Worm (Caenorhabditis elegans): Measurements from ENCODE around the gene C39B5.14.

The C39B5.14 gene

DNA sequence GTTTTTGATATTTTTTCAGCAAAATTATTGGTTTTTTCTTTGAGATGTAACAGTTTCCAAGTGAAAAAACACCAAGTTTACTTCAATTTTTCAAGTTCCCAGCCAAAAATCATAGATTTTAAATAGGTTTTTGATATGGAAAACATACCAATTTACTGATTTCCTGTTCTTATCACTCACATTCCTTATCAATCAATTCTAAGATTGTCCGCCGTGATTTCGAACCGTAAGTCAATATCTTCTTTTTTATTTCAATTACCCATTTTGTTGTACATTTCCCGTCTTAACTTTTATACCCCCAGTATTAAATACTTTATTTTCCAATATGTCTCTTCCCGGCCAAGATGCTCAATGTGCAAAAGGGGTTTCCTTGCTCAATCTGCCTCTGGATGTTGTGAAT lies 13.3 kb downstream of the C39B5.14 start, which contains the start of gene fbxa-38:
Gene fbxa-38, plus strand, starts transcription at position 195 of the 400 bp plus-strand sequence.
- TF ChIP-seq zag-1 (tag; optimal IDR thresholded peaks at IDR 0.05) = no peak
- no peak for TF ChIP-seq aly-2 (tag; optimal IDR thresholded peaks at IDR 0.05)
- no peak for TF ChIP-seq ceh-16 (tag; optimal IDR thresholded peaks at IDR 0.05)
- TF ChIP-seq nhr-11 (tag; optimal IDR thresholded peaks at IDR 0.05) = no peak
- TF ChIP-seq elt-1 (tag; optimal IDR thresholded peaks at IDR 0.05) = no peak

DNA sequence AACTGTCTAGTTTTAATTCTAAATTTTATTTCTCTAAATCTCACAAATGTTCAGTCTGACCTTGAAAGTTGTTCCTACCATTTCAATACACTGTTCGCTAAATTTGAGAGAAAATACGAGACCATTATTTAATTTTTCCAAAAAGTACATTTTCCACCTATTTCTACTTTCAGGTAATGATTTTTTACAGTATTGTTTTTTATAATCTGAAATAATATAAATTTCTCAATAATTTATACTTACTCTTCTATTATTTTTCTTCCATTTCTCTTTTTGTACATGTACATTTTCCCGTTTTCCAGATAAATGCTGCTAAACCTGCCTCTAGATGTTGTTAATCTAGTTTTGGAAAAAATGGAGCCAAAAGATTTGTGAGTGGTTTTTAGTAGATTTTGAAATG lies 16.2 kb downstream of the C39B5.14 start, which contains the start of gene fbxa-62:
Gene fbxa-62, plus strand, starts transcription at position 301 of the 400 bp plus-strand sequence.
- no peak for TF ChIP-seq jun-1 (tag; optimal IDR thresholded peaks at IDR 0.05)
- TF ChIP-seq nfya-1 (tag; optimal IDR thresholded peaks at IDR 0.05; ENCODE audit: insufficient read depth) = no peak
- TF ChIP-seq fkh-10 (GFP tag; optimal IDR thresholded peaks at IDR 0.05) = no peak
- no peak for TF ChIP-seq lsy-12 (tag; optimal IDR thresholded peaks at IDR 0.05)
- TF ChIP-seq snpc-4 (tag; optimal IDR thresholded peaks at IDR 0.05) = no peak
- TF ChIP-seq mml-1 (tag; optimal IDR thresholded peaks at IDR 0.05) = no peak
- TF ChIP-seq egl-5 (tag; optimal IDR thresholded peaks at IDR 0.05) = no peak
- no peak for TF ChIP-seq elt-1 (tag; optimal IDR thresholded peaks at IDR 0.05)
- no peak for TF ChIP-seq nhr-43 (tag; optimal IDR thresholded peaks at IDR 0.05; ENCODE audit: poor library complexity, severe bottlenecking)
- no peak for TF ChIP-seq unc-62 (GFP tag; optimal IDR thresholded peaks at IDR 0.05)
- no peak for TF ChIP-seq lin-39 (tag; optimal IDR thresholded peaks at IDR 0.05)

DNA sequence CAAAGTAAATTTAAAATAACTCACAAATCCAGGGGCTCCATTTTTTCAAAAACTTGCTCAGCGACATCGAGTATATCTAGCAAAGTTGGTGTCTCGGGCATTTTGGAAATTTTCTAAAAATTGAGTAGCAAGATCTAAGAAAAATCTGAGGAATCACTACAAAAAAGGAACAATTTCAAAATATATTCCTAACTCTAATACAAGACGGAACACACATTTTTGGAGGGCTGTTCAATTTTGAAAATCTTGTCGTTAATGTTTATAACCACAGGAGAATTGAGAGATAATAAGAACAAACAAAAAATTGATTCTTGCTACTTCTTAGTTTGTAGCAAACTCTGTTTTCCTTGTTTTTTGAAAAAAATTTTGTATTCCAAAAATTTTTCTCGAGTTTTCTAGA lies 21.1 kb downstream of the C39B5.14 start, which contains the start of gene fbxa-47:
Gene fbxa-47, minus strand, starts transcription at position 101 of the 400 bp plus-strand sequence.
- TF ChIP-seq lsy-12 (tag; optimal IDR thresholded peaks at IDR 0.05) (no peak), ztf-4 (tag; optimal IDR thresholded peaks at IDR 0.05) (no peak), nhr-25 (tag; optimal IDR thresholded peaks at IDR 0.05) (no peak), mdl-1 (tag; optimal IDR thresholded peaks at IDR 0.05) (no peak), snpc-4 (tag; optimal IDR thresholded peaks at IDR 0.05) (no peak), ceh-9 (tag; optimal IDR thresholded peaks at IDR 0.05) (no peak), nhr-12 (tag; optimal IDR thresholded peaks at IDR 0.05) (no peak), elt-3 (tag; optimal IDR thresholded peaks at IDR 0.05) (no peak)

DNA sequence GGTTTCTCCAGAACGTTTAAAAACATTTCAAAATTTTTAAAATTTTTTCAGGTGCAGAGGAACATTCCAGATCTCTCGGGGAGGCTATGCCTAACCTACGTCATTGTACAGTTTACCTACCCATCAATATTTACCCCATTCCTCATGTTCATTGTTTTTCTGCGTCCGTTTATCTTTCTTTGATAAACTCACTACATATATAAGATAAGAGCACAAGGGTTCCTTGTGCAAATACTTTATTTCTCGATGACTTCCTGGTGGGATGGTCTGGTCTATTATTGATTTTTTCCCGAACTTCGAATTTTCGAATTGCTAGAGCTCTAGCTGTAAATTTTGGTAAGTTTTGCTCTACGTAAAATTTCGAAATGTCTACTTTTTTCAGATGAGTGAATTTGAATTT lies 22.2 kb downstream of the C39B5.14 start:
- TF ChIP-seq mdl-1 (tag; optimal IDR thresholded peaks at IDR 0.05) (no peak), pha-4 (tag; optimal IDR thresholded peaks at IDR 0.05) (peak; percentile 61), nhr-12 (tag; optimal IDR thresholded peaks at IDR 0.05) (no peak)

DNA sequence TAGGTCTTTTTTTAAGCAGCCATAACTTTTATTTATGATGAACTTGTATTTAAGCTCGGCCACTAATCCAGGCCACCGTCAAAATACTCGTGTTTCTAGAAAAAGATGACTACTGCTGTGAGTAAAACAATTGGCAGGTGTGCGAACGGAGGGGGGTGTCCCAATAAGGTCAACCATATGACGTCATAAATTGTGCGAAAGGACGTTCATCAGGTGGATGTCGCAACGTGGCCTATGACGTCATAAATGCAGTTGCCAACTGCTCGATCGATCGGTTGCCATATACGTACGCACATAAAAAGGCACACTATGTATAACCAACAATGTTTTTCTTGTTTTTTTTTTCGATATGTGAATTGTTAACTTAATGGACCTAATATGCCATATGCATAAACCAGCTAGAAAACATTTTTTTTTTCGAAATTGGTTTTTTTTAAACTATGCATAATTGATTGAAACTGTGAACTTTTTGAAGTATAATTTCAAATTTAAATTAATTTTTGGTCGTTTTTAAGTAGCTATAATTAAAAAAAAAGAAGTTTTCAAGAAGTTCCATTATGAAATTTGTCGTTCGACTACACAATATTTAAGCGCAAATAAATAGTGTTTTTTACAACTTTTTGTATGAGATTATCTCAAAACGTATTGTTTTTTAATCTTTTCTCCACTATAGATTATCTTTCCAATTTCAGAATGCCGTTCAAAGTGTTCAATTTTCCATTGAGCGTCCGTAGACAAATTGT lies 23.1 kb downstream of the C39B5.14 start, which contains the start of gene C39B5.2:
Gene C39B5.2, plus strand, starts transcription at position 693 of the 743 bp plus-strand sequence.
- TF ChIP-seq ceh-9 (tag; optimal IDR thresholded peaks at IDR 0.05) (no peak), ztf-11 (tag; optimal IDR thresholded peaks at IDR 0.05) (no peak), lin-39 (tag; optimal IDR thresholded peaks at IDR 0.05) (no peak), pqm-1 (tag; optimal IDR thresholded peaks at IDR 0.05) (no peak), snpc-4 (tag; optimal IDR thresholded peaks at IDR 0.05) (no peak), hmg-11 (tag; optimal IDR thresholded peaks at IDR 0.05) (no peak), skn-1 (tag; optimal IDR thresholded peaks at IDR 0.05) (no peak), zag-1 (tag; optimal IDR thresholded peaks at IDR 0.05) (no peak), elt-1 (tag; optimal IDR thresholded peaks at IDR 0.05) (no peak)

DNA sequence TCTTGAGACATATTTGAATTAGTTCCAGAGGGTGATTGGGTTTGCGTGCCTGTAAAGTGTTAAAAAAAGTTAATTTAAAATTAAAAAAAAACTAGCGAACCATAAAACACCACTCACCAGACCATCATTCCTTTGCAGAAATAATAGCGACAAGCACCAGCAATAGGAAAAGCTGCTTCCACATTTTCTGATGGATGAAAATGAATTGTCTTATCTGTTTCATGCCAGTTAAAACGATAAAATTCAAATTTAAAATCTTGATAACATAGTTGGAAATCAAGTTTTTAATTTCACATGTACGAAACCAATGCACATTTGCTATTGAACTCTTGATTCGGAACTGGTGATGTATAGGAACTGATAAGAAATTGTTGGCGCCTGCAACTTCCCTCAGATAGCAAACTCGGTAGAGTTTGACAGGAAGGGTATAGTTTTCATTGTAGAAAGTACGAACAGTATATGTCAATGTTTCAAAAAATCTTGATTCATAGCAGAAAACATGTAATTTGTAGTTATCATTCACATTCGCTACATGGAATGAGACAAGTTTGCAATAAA lies 28.4 kb downstream of the C39B5.14 start, which contains the start of gene C39B5.10:
Gene C39B5.10, minus strand, starts transcription at position 51 of the 558 bp plus-strand sequence.
- peak; percentile 93 for TF ChIP-seq elt-2 (tag; optimal IDR thresholded peaks at IDR 0.05)
- TF ChIP-seq lin-15B (tag; optimal IDR thresholded peaks at IDR 0.05) = no peak
- no peak for TF ChIP-seq fkh-2 (tag; optimal IDR thresholded peaks at IDR 0.05)
- no peak for TF ChIP-seq nhr-12 (tag; optimal IDR thresholded peaks at IDR 0.05)
- no peak for TF ChIP-seq elt-1 (tag; optimal IDR thresholded peaks at IDR 0.05)
- no peak for TF ChIP-seq nhr-23 (tag; optimal IDR thresholded peaks at IDR 0.05)
- no peak for TF ChIP-seq lsy-12 (tag; optimal IDR thresholded peaks at IDR 0.05)
- no peak for TF ChIP-seq nhr-28 (tag; optimal IDR thresholded peaks at IDR 0.05)
- TF ChIP-seq R02D3.7 (tag; optimal IDR thresholded peaks at IDR 0.05) = no peak
- TF ChIP-seq mdl-1 (tag; optimal IDR thresholded peaks at IDR 0.05) = no peak
- TF ChIP-seq jun-1 (tag; optimal IDR thresholded peaks at IDR 0.05) = peak; percentile 35
- TF ChIP-seq nhr-43 (tag; optimal IDR thresholded peaks at IDR 0.05; ENCODE audit: poor library complexity, severe bottlenecking) = no peak
- no peak for TF ChIP-seq mml-1 (tag; optimal IDR thresholded peaks at IDR 0.05)
- peak; percentile 79 for TF ChIP-seq pqm-1 (tag; optimal IDR thresholded peaks at IDR 0.05)
- TF ChIP-seq daf-12 (tag; optimal IDR thresholded peaks at IDR 0.05) = no peak
- TF ChIP-seq ceh-9 (tag; optimal IDR thresholded peaks at IDR 0.05) = no peak
- no peak for TF ChIP-seq aly-2 (tag; optimal IDR thresholded peaks at IDR 0.05)
- TF ChIP-seq nhr-25 (tag; optimal IDR thresholded peaks at IDR 0.05) = no peak
